Worm (Caenorhabditis elegans): Measurements from ENCODE around the gene glt-6.

Gene glt-6

ce11 chrIV:7552958-7553553 is 49.6 kb downstream of the glt-6 start, which contains the start of gene dif-1 (continued):
- TF ChIP-seq spr-1 (tag; optimal IDR thresholded peaks at IDR 0.05) (no peak), tag-97 (GFP tag; IDR thresholded peaks at IDR 0.05) (no peak), aly-2 (tag; optimal IDR thresholded peaks at IDR 0.05) (no peak), hlh-11 (tag; optimal IDR thresholded peaks at IDR 0.05) (peak; percentile 73), mep-1 (tag; optimal IDR thresholded peaks at IDR 0.05) (peak; percentile 66), pha-4 (GFP tag; IDR thresholded peaks at IDR 0.05) (no peak), pha-4 (tag; optimal IDR thresholded peaks at IDR 0.05) (peak; percentile 29), ama-1 (optimal IDR thresholded peaks at IDR 0.05) (peak; percentile 45), nhr-76 (tag; optimal IDR thresholded peaks at IDR 0.05) (no peak), aha-1 (tag) (no peak), ZK546.5 (tag; optimal IDR thresholded peaks at IDR 0.05) (no peak), nhr-6 (tag; optimal IDR thresholded peaks at IDR 0.05) (no peak), nhr-41 (GFP tag; IDR thresholded peaks at IDR 0.05) (no peak), unc-130 (GFP tag; optimal IDR thresholded peaks at IDR 0.05) (no peak), dpl-1 (GFP tag; optimal IDR thresholded peaks at IDR 0.05) (no peak), zfp-2 (tag; optimal IDR thresholded peaks at IDR 0.05) (no peak)

- TF ChIP-seq aha-1 (tag) (peak; percentile 46), daf-8 (GFP tag; IDR thresholded peaks at IDR 0.05) (no peak), nhr-11 (tag; optimal IDR thresholded peaks at IDR 0.05) (peak; percentile 40)
Measured at ce11 chrIV:7554351-7554750, 50.9 kb downstream of the glt-6 start, which contains the start of gene F49E8.6. F49E8.6 (minus strand) TSS chrIV:7554667.

Data from whole organism, L4 larva.